Worm (Caenorhabditis elegans) whole organism, L3 larva: ENCODE measurements around the gene col-3.

Experiments
- ama-1 ChIP-seq: fragments of 150-350 bp; optimal IDR thresholded peaks from 2 replicates; lab custom pipeline; 2018
- elt-1 ChIP-seq: fragments of 150-350 bp; optimal IDR thresholded peaks from 2 replicates; lab custom pipeline; 2014; ENCODE audit warnings: missing biosample characterization, missing genetic modification characterization
- fkh-10 ChIP-seq: sonication (generic microtip); optimal IDR thresholded peaks from 2 replicates; lab custom pipeline; 2017; ENCODE audit warnings: missing biosample characterization, missing genetic modification reagents, missing genetic modification characterization
- fos-1 ChIP-seq: fragments of 150-350 bp; optimal IDR thresholded peaks from 2 replicates; lab custom pipeline; 2014; ENCODE audit warnings: missing biosample characterization, missing genetic modification characterization
- jun-1 ChIP-seq: fragments of 150-350 bp; optimal IDR thresholded peaks from 2 replicates; lab custom pipeline; 2014; ENCODE audit warnings: missing biosample characterization, missing genetic modification reagents, missing genetic modification characterization
- mdl-1 ChIP-seq: fragments of 150-350 bp; optimal IDR thresholded peaks from 2 replicates; lab custom pipeline; 2014; ENCODE audit warnings: missing biosample characterization, missing genetic modification characterization
- nhr-11 ChIP-seq: fragments of 150-350 bp; optimal IDR thresholded peaks from 2 replicates; lab custom pipeline; 2014; ENCODE audit warnings: missing biosample characterization, missing genetic modification characterization
- nhr-12 ChIP-seq: fragments of 150-350 bp; optimal IDR thresholded peaks from 2 replicates; lab custom pipeline; 2014; ENCODE audit warnings: missing biosample characterization, missing genetic modification characterization
- nhr-23 ChIP-seq: fragments of 150-350 bp; optimal IDR thresholded peaks from 2 replicates; lab custom pipeline; 2014; ENCODE audit warnings: missing biosample characterization, missing genetic modification reagents, missing genetic modification characterization
- nhr-25 ChIP-seq: sonication (generic microtip); optimal IDR thresholded peaks from 2 replicates; lab custom pipeline; 2017; ENCODE audit warnings: missing biosample characterization, missing genetic modification characterization
- unc-39 ChIP-seq: sonication (generic microtip); optimal IDR thresholded peaks from 4 replicates; lab custom pipeline; 2017; ENCODE audit warnings: missing biosample characterization, missing genetic modification characterization
- zag-1 ChIP-seq: fragments of 150-350 bp; optimal IDR thresholded peaks from 2 replicates; lab custom pipeline; 2014; ENCODE audit warnings: missing biosample characterization, missing genetic modification characterization

DNA sequence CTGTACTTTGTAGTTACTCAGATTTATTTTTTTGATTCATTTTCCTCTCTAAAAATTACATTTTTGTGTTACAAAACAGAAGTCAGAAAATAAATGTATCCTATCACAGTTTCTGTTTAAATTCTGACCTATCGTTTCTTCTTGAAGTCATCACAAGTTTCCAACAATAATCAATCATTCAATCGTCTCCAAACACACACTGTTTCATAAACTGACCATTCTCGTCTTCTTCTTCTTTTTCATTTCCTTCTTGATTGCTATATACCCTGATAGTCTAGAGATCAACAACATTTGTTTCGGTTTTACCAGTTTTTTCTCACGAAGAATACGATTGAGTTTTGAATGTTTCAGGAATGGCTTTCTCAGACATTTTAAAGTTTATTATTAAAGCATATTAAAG is 9.4 kb upstream of the col-3 start:
- no peak for TF ChIP-seq zag-1 (tag; lab: Kevin White, UChicago)
- TF ChIP-seq nhr-12 (tag; lab: Kevin White, UChicago) = no peak
- TF ChIP-seq unc-39 = no peak
- peak; percentile 66 for TF ChIP-seq nhr-23 (tag; lab: Kevin White, UChicago)
- TF ChIP-seq mdl-1 (tag; lab: Kevin White, UChicago) = no peak
- no peak for TF ChIP-seq jun-1 (tag; lab: Kevin White, UChicago)
- TF ChIP-seq fkh-10 (GFP tag; lab: Kevin White, UChicago) = no peak
- no peak for TF ChIP-seq elt-1 (tag; lab: Kevin White, UChicago)
- no peak for TF ChIP-seq nhr-25 (tag; lab: Kevin White, UChicago)
- TF ChIP-seq fos-1 = no peak
- no peak for TF ChIP-seq nhr-11 (tag; lab: Kevin White, UChicago)
- TF ChIP-seq ama-1 (lab: Kevin White, UChicago) = no peak
